Fruit fly (Drosophila melanogaster) whole organism, adult: ENCODE data around the gene mtsh.

Experiments
- CG11617 ChIP-seq: fragments of 200-800 bp; sonication (Bioruptor generic); optimal IDR thresholded peaks from 2 replicates; lab custom pipeline; 2017; ENCODE audit warnings: mild to moderate bottlenecking, missing biosample characterization, missing genetic modification reagents, missing genetic modification characterization
- CG12768 ChIP-seq: fragments of 200-800 bp; sonication (Bioruptor generic); optimal IDR thresholded peaks from 2 replicates; lab custom pipeline; 2017; ENCODE audit warnings: missing biosample characterization, missing genetic modification characterization, mild to moderate bottlenecking, moderate library complexity, missing genetic modification reagents
- CG14711 ChIP-seq: fragments of 200-800 bp; sonication (Bioruptor generic); optimal IDR thresholded peaks from 2 replicates; lab custom pipeline; 2018; ENCODE audit warnings: missing biosample characterization, mild to moderate bottlenecking, missing genetic modification characterization, moderate library complexity
- CG1620 ChIP-seq: fragments of 200-800 bp; sonication (Bioruptor generic); optimal IDR thresholded peaks from 2 replicates; lab custom pipeline; 2016; ENCODE audit warnings: missing biosample characterization, missing genetic modification characterization
- CG33017 ChIP-seq: fragments of 200-800 bp; sonication (Bioruptor generic); optimal IDR thresholded peaks from 2 replicates; lab custom pipeline; 2018; ENCODE audit warnings: missing biosample characterization, mild to moderate bottlenecking, missing genetic modification characterization, moderate library complexity
- CG7045 ChIP-seq: fragments of 200-800 bp; sonication (Bioruptor generic); optimal IDR thresholded peaks from 2 replicates; lab custom pipeline; 2017; ENCODE audit warnings: missing biosample characterization, mild to moderate bottlenecking, missing genetic modification characterization
- CG7101 ChIP-seq: fragments of 200-800 bp; sonication (Bioruptor generic); optimal IDR thresholded peaks from 2 replicates; lab custom pipeline; 2018; ENCODE audit warnings: missing biosample characterization, mild to moderate bottlenecking, missing genetic modification characterization, moderate library complexity
- Hr96 ChIP-seq: fragments of 200-800 bp; sonication (Bioruptor generic); optimal IDR thresholded peaks from 2 replicates; lab custom pipeline; 2016; ENCODE audit warnings: missing biosample characterization, missing genetic modification characterization
- bab1 ChIP-seq: fragments of 200-800 bp; sonication (Bioruptor generic); optimal IDR thresholded peaks from 3 replicates; lab custom pipeline; 2019; ENCODE audit warnings: missing biosample characterization, mild to moderate bottlenecking, missing genetic modification characterization, moderate library complexity
- cic ChIP-seq: fragments of 200-800 bp; sonication (Bioruptor generic); optimal IDR thresholded peaks from 2 replicates; lab custom pipeline; 2017; ENCODE audit warnings: missing biosample characterization, mild to moderate bottlenecking, missing genetic modification characterization, moderate library complexity
- cnc ChIP-seq, 2 experiments: fragments of >200 bp; optimal IDR thresholded peaks; 2 replicates each; lab custom pipeline; 2017
- kay ChIP-seq: fragments of 200-800 bp; sonication (Bioruptor generic); peaks from one replicate; lab custom pipeline; 2016; ENCODE audit warnings: missing biosample characterization, missing genetic modification characterization, borderline replicate concordance
- toe ChIP-seq: fragments of 200-800 bp; sonication (Bioruptor generic); optimal IDR thresholded peaks from 2 replicates; lab custom pipeline; 2016; ENCODE audit warnings: missing biosample characterization, missing genetic modification characterization

- TF ChIP-seq cic (GFP tag; lab: Kevin White, UChicago) (no peak), CG7045 (GFP tag; lab: Kevin White, UChicago) (no peak), CG33017 (tag; lab: Kevin White, UChicago) (no peak), CG1620 (no peak), bab1 (GFP tag; lab: Kevin White, UChicago) (no peak), CG11617 (GFP tag; lab: Kevin White, UChicago) (no peak), CG12768 (GFP tag; lab: Kevin White, UChicago) (no peak), CG14711 (tag; lab: Kevin White, UChicago) (no peak), CG7101 (no peak), cnc (optimal IDR thresholded peaks at IDR 0.05; lab: Kevin White, UChicago) (no peak), kay (GFP tag; lab: Kevin White, UChicago) (no peak), toe (no peak), Hr96 (GFP tag; lab: Kevin White, UChicago) (no peak)
Measured at dm6 chr2L:8351333-8351732, 31.6 kb upstream of the mtsh start.
